Fruit fly (Drosophila melanogaster): ENCODE measurements around the gene CG5412.
A peak's percentile ranks its signal among the peaks of the same experiment; 100 is the strongest.

CG5412 gene

dm6 chr3R:20549855-20550603, 26.8 kb upstream of the CG5412 start (continued):
- TF ChIP-seq CG12299 (tag; optimal IDR thresholded peaks at IDR 0.05) (peak; percentile 37), CG6254 (GFP tag; optimal IDR thresholded peaks at IDR 0.05) (peak; percentile 82)

DNA sequence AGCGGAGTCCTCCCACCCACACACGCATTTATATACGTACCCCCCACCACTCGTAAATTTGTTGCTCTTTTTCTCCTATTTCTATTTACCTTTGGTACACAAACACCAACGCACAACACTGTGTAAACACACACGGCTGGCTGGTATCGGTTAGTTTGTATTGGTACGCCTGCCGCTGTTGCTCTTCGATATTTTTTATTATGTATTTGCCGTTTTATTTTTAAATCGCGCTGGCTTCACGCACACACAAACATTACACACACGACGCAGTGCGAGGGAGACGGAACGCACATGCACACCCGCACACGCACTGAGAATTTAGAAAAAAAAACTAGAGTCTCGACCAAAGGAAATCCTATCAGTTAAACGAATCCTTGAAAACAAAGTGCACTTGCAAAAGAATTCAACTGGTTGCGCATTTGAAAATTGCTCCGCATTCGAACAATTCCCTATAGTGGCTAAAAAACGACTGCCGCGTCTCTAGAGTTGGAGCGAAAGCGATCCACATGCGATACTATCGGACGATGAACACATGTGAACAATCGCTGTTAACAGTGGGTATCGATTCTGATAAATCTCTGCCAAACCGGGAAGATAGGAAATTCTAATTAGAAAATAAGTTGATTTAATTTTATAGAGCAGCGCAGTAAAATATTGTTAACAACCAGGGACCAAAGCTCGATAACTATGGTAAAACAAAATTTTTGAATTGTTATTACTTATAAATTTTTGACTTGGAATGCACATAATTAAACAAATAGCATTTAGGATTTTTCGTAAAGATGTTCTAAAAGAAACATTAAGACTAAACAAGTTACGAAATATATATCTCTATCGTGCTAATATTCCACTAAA, 26.0 kb upstream of the CG5412 start:
- TF ChIP-seq CoRest (tag; optimal IDR thresholded peaks at IDR 0.05) (peak; percentile 8), Lim3 (GFP tag; IDR thresholded peaks at IDR 0.05) (no peak), wek (GFP tag; optimal IDR thresholded peaks at IDR 0.05) (peak; percentile 94), shn (GFP tag; optimal IDR thresholded peaks at IDR 0.05) (peak; percentile 42), dysf (GFP tag; IDR thresholded peaks at IDR 0.05) (no peak; the same call in 2 of the 3 replicates), repo (GFP tag; optimal IDR thresholded peaks at IDR 0.05) (peak; percentile 42), pho (GFP tag; optimal IDR thresholded peaks at IDR 0.05) (no peak), bigmax (GFP tag; optimal IDR thresholded peaks at IDR 0.05) (peak; percentile 49), Elba2 (GFP tag; optimal IDR thresholded peaks at IDR 0.05) (no peak), Blimp-1 (GFP tag; optimal IDR thresholded peaks at IDR 0.05) (peak; percentile 54), Antp (GFP tag; optimal IDR thresholded peaks at IDR 0.05) (no peak), CG11504 (tag; optimal IDR thresholded peaks at IDR 0.05) (no peak), Optix (GFP tag; IDR thresholded peaks at IDR 0.05) (no peak), lbe (GFP tag; optimal IDR thresholded peaks at IDR 0.05) (peak; percentile 62), CG2678 (tag; optimal IDR thresholded peaks at IDR 0.05) (peak; percentile 68), CG17829 (tag; optimal IDR thresholded peaks at IDR 0.05) (no peak), CG11398 (GFP tag; optimal IDR thresholded peaks at IDR 0.05) (peak; percentile 57), Camta (GFP tag; optimal IDR thresholded peaks at IDR 0.05) (peak; percentile 31), HmgD (GFP tag; optimal IDR thresholded peaks at IDR 0.05) (peak; percentile 66), bowl (GFP tag; IDR thresholded peaks at IDR 0.05) (no peak), hkb (optimal IDR thresholded peaks at IDR 0.05) (no peak), hkb (GFP tag; IDR thresholded peaks at IDR 0.05) (peak; percentile 83), CG9727 (GFP tag; optimal IDR thresholded peaks at IDR 0.05) (peak; percentile 55), pita (GFP tag; optimal IDR thresholded peaks at IDR 0.05) (no peak), cad (GFP tag; optimal IDR thresholded peaks at IDR 0.05) (no peak), h (optimal IDR thresholded peaks at IDR 0.05) (no peak), CG7745 (tag; optimal IDR thresholded peaks at IDR 0.05) (peak; percentile 84), Hmx (GFP tag; optimal IDR thresholded peaks at IDR 0.05) (no peak), dmrt11E (tag; optimal IDR thresholded peaks at IDR 0.05) (peak; percentile 46), danr (GFP tag; IDR thresholded peaks at IDR 0.05) (no peak), br (optimal IDR thresholded peaks at IDR 0.05) (no peak), zf30C (GFP tag; optimal IDR thresholded peaks at IDR 0.05) (no peak), hth (optimal IDR thresholded peaks at IDR 0.05) (no peak), slou (GFP tag; optimal IDR thresholded peaks at IDR 0.05) (no peak), NfI (GFP tag; optimal IDR thresholded peaks at IDR 0.05) (peak; percentile 74), chinmo (GFP tag; IDR thresholded peaks at IDR 0.05; ENCODE audit: partially characterized antibody) (peak; percentile 98), Dek (tag; optimal IDR thresholded peaks at IDR 0.05) (peak; percentile 58), CG15696 (tag; optimal IDR thresholded peaks at IDR 0.05) (peak; percentile 91), row (GFP tag; IDR thresholded peaks at IDR 0.05) (no peak; the same call in 2 of the 3 replicates), CkIIα-i1 (GFP tag; IDR thresholded peaks at IDR 0.05) (no peak), Mad (GFP tag; optimal IDR thresholded peaks at IDR 0.05) (peak; percentile 33), H2.0 (GFP tag; IDR thresholded peaks at IDR 0.05) (no peak), CG12104 (GFP tag; optimal IDR thresholded peaks at IDR 0.05) (peak; percentile 71), CG10959 (GFP tag; IDR thresholded peaks at IDR 0.05) (no peak; the same call in 1 of the 2 replicates), CG2199 (GFP tag; IDR thresholded peaks at IDR 0.05) (0 out of 3 replicates have a peak, but pooled peaks have one; percentile 7)

All from whole organism, embryonic.